Fruit fly (Drosophila melanogaster) whole organism, wandering third instar larva: ENCODE measurements around the gene Ir94d.

ENCODE experiments used
- Abd-B ChIP-seq: fragments of >200 bp; optimal IDR thresholded peaks from 2 replicates; lab custom pipeline; 2017; ENCODE audit warnings: missing biosample characterization, missing genetic modification characterization
- CG32264 ChIP-seq: fragments of 200-800 bp; sonication (Bioruptor generic); optimal IDR thresholded peaks from 2 replicates; lab custom pipeline; 2016; ENCODE audit warnings: missing biosample characterization, missing genetic modification characterization
- CG9705 ChIP-seq: fragments of 200-800 bp; sonication (Bioruptor generic); optimal IDR thresholded peaks from 2 replicates; lab custom pipeline; 2018; ENCODE audit warnings: missing biosample characterization, mild to moderate bottlenecking, missing genetic modification characterization
- CrebA ChIP-seq: fragments of 200-800 bp; sonication (Bioruptor generic); optimal IDR thresholded peaks from 2 replicates; lab custom pipeline; 2016; ENCODE audit warnings: missing biosample characterization, mild to moderate bottlenecking, missing genetic modification characterization, borderline replicate concordance
- Dif ChIP-seq: fragments of 200-275, 200-300 bp; sonication (Bioruptor generic); optimal IDR thresholded peaks from 2 replicates; lab custom pipeline; 2018; ENCODE audit warnings: missing biosample characterization, missing genetic modification characterization; ENCODE audit not compliant: partially characterized antibody
- GATAd ChIP-seq: sonication (Bioruptor generic); optimal IDR thresholded peaks from 2 replicates; lab custom pipeline; 2016; ENCODE audit warnings: missing biosample characterization, missing genetic modification characterization
- HLH106 ChIP-seq: fragments of 200-800 bp; optimal IDR thresholded peaks from 3 replicates; lab custom pipeline; 2019; ENCODE audit warnings: missing biosample characterization, mild to moderate bottlenecking, missing genetic modification characterization, moderate library complexity
- Hr78 ChIP-seq: fragments of >200 bp; optimal IDR thresholded peaks from 2 replicates; lab custom pipeline; 2017; ENCODE audit warnings: missing biosample characterization, missing genetic modification characterization
- Hr83 ChIP-seq: fragments of 200-300 bp; sonication (Bioruptor generic); optimal IDR thresholded peaks from 2 replicates; lab custom pipeline; 2016; ENCODE audit warnings: missing biosample characterization, mild to moderate bottlenecking, missing genetic modification characterization, moderate library complexity; ENCODE audit not compliant: poor library complexity, severe bottlenecking
- Jra ChIP-seq: sonication (Bioruptor generic); optimal IDR thresholded peaks from 2 replicates; lab custom pipeline; 2016; ENCODE audit warnings: missing biosample characterization, missing genetic modification characterization
- Mio ChIP-seq: sonication (Bioruptor generic); optimal IDR thresholded peaks from 2 replicates; lab custom pipeline; 2016; ENCODE audit warnings: missing biosample characterization, missing genetic modification characterization
- Myc ChIP-seq: fragments of >200 bp; optimal IDR thresholded peaks from 2 replicates; lab custom pipeline; 2017
- N ChIP-seq: fragments of >200 bp; optimal IDR thresholded peaks from 2 replicates; lab custom pipeline; 2018; ENCODE audit warnings: missing biosample characterization, missing external identifiers, missing genetic modification characterization
- Rel ChIP-seq, 2 experiments: fragments of 200-800 bp; sonication (Bioruptor generic) in 1 of 2; optimal IDR thresholded peaks; 2 replicates in 1 of 2; 3 replicates in 1 of 2; lab custom pipeline; 2016 to 2019; ENCODE audit warnings: mild to moderate bottlenecking in 2 of 2, missing biosample characterization in 2 of 2, missing genetic modification characterization in 2 of 2, moderate library complexity in 1 of 2
- Sp1 ChIP-seq: fragments of 200-800 bp; sonication (Bioruptor generic); optimal IDR thresholded peaks from 3 replicates; lab custom pipeline; 2019; ENCODE audit warnings: missing biosample characterization, mild to moderate bottlenecking, missing genetic modification characterization, moderate library complexity
- br ChIP-seq: fragments of 200-800 bp; sonication (Bioruptor generic); optimal IDR thresholded peaks from 2 replicates; lab custom pipeline; 2016; ENCODE audit warnings: missing biosample characterization, missing genetic modification characterization
- brk ChIP-seq: fragments of 200-800 bp; sonication (Bioruptor generic); optimal IDR thresholded peaks from 2 replicates; lab custom pipeline; 2016; ENCODE audit warnings: missing biosample characterization, mild to moderate bottlenecking, missing genetic modification characterization
- dl ChIP-seq, 2 experiments: fragments of 175-275, 200-275 bp in 1 of 2; fragments of 200-275 bp in 1 of 2; sonication (Bioruptor generic); optimal IDR thresholded peaks; lab custom pipeline; 2018; ENCODE audit warnings: mild to moderate bottlenecking in 2 of 2, missing biosample characterization in 2 of 2, missing genetic modification characterization in 2 of 2, moderate library complexity in 2 of 2; ENCODE audit not compliant: partially characterized antibody in 2 of 2, insufficient read depth in 1 of 2
- dsf ChIP-seq: sonication (Bioruptor generic); optimal IDR thresholded peaks from 2 replicates; lab custom pipeline; 2016; ENCODE audit warnings: missing biosample characterization, missing genetic modification characterization, borderline replicate concordance
- ey ChIP-seq: fragments of 200-800 bp; sonication (Bioruptor generic); optimal IDR thresholded peaks from 2 replicates; lab custom pipeline; 2016; ENCODE audit warnings: missing biosample characterization, missing genetic modification characterization
- foxo ChIP-seq, 2 experiments: fragments of 200-800 bp; sonication (Bioruptor generic); optimal IDR thresholded peaks; 2 replicates in 1 of 2; 3 replicates in 1 of 2; lab custom pipeline; 2016 to 2017; ENCODE audit warnings: missing biosample characterization in 2 of 2, missing genetic modification characterization in 2 of 2
- h ChIP-seq: fragments of 200-800 bp; sonication (Bioruptor generic); optimal IDR thresholded peaks from 3 replicates; lab custom pipeline; 2016; ENCODE audit warnings: missing biosample characterization, mild to moderate bottlenecking, missing genetic modification characterization
- lola ChIP-seq: fragments of >200 bp; optimal IDR thresholded peaks from 2 replicates; lab custom pipeline; 2017; ENCODE audit warnings: missing biosample characterization, missing genetic modification characterization
- rgr ChIP-seq: fragments of 200-800 bp; sonication (Bioruptor generic); optimal IDR thresholded peaks from 3 replicates; lab custom pipeline; 2016; ENCODE audit warnings: missing biosample characterization, mild to moderate bottlenecking, missing genetic modification characterization
- sage ChIP-seq: fragments of 200-800 bp; sonication (Bioruptor generic); optimal IDR thresholded peaks from 2 replicates; lab custom pipeline; 2016; ENCODE audit warnings: missing biosample characterization, mild to moderate bottlenecking, missing genetic modification characterization
- usp ChIP-seq: fragments of >200 bp; optimal IDR thresholded peaks from 2 replicates; lab custom pipeline; 2017; ENCODE audit warnings: missing biosample characterization, missing genetic modification characterization

The Ir94d gene

DNA sequence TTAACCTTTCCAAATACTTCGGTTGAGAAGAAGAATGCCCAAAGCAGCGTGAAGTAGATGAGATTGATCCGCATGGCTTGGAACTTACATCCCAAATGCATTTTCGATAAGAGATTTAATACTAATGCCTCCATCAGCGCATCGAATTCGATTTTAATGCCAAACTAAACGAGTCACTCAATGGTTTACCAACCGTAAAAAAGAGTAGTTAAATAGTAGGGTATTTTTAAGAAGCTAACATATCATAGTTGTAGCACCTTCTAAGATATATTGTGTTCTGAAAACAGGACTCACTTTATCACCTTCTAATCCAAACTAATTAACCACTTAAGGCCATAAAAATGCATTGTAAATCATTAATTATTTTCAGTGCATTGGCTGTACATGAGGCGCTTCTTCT lies 13.8 kb upstream of the Ir94d start, which contains the start of gene CG31515:
TSS of gene CG31515 (minus strand) at position 101 of the 400 bp plus-strand sequence.
- TF ChIP-seq h (GFP tag; lab: Kevin White, UChicago) (no peak), ey (GFP tag; lab: Kevin White, UChicago) (no peak), Mio (GFP tag; lab: Kevin White, UChicago) (no peak), CG9705 (GFP tag; lab: Kevin White, UChicago) (no peak)

DNA sequence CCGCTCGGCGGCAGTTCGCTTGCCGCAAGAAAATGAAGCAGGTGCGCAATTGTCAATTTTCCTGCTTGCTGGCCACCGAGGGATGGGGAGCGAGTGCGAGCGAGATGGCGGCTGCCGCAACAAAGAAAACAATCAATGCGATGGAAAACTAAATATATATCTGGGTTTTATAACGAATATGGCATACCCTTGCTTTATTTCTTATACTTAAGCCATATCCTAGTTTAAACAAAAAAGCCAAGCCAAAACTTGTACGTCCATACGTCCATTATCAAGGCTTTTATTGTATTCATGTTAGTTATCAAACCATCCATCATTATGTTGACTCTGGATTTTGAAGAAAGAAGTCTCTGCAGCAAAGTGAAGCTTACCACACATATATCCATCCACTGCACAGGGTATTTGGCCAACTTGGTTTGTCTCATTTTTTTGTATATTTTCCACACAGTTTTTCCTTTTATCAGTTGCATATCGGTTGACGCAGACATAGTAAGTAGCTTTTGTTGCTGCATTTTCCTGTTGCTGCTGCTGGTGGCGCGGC lies 11.8 kb upstream of the Ir94d start:
- no peak for TF ChIP-seq dl (GFP tag; optimal IDR thresholded peaks at IDR 0.05; lab: Kevin White, UChicago; ENCODE audit: insufficient read depth in 1 of 2, partially characterized antibody in 2 of 2)

DNA sequence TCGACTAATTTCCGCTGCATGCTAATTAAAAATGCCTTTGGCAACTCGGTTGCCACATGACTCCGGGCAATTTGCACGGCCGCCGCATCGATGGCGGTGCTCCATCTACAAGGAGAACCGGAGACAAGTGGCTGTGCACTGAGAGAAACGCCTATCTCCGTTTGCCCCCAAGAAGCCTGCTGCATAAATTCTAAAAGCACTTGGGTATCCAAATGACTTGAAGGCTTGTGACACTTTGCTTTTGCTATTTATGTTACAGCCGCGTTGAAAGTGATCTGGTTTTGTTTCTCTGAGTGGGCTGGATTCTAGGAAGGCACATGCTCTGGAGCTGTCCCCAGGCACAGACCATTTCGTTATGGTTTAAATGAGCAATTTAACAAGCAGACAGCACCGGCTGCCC lies 10.4 kb upstream of the Ir94d start:
- no peak for TF ChIP-seq Dif (GFP tag; lab: Kevin White, UChicago)
- no peak for TF ChIP-seq Rel (GFP tag; optimal IDR thresholded peaks at IDR 0.05; lab: Kevin White, UChicago)
- TF ChIP-seq Rel (tag; optimal IDR thresholded peaks at IDR 0.05; lab: Kevin White, UChicago) = no peak
- no peak for TF ChIP-seq ey (GFP tag; lab: Kevin White, UChicago)
- TF ChIP-seq foxo (GFP tag; optimal IDR thresholded peaks at IDR 0.05; lab: Kevin White, UChicago) = no peak
- TF ChIP-seq Hr83 = no peak

DNA sequence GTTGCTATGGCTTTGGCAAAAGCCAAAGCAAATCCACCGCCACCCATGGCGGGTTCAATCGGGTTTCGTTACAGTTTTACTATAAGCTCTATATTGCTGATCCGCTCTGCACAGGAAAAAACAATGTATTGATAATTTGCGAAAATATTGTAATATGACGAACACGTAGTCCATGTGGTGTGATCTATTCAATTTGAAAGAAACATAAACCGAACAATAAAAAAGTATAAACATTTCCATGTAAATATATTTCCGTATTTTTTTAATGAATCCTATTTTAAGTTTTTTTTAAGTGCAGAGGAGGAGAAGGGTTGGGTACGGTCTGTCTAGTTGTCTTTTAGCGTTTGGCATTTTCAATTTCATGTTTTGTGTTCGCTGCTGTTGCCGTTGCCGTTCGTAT lies 9.1 kb upstream of the Ir94d start:
- TF ChIP-seq Dif (GFP tag; lab: Kevin White, UChicago) (no peak), lola (GFP tag; lab: Kevin White, UChicago) (no peak), Abd-B (GFP tag; lab: Kevin White, UChicago) (no peak), brk (GFP tag; lab: Kevin White, UChicago) (no peak), Hr78 (no peak), Hr83 (no peak), CG32264 (GFP tag; lab: Kevin White, UChicago) (no peak), CG9705 (GFP tag; lab: Kevin White, UChicago) (no peak), N (GFP tag; lab: Kevin White, UChicago) (no peak), Sp1 (GFP tag; lab: Kevin White, UChicago) (no peak), br (GFP tag; lab: Kevin White, UChicago) (no peak), ey (GFP tag; lab: Kevin White, UChicago) (no peak), dl (GFP tag; optimal IDR thresholded peaks at IDR 0.05; lab: Kevin White, UChicago; ENCODE audit: insufficient read depth in 1 of 2, partially characterized antibody in 2 of 2) (no peak)

DNA sequence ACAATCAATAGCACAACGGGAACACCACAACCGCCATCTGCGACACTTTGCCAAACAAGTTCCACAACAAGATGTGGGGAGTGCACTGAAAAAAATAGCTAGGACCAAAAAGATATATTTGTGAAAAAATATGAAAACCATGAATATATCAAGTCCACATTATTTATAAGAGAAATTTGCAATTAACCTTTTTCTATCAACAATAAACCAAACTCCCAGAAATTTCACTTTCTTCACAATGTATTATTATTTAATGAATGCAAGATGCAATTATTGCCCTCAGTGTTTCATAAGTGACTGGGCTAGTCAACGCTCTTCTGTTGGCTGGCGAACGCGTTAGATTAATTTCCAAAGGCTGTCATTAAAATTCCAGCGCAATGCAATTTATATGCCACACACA lies 6.9 kb upstream of the Ir94d start:
- TF ChIP-seq dl (GFP tag; optimal IDR thresholded peaks at IDR 0.05; lab: Kevin White, UChicago; ENCODE audit: insufficient read depth in 1 of 2, partially characterized antibody in 2 of 2) (no peak), Myc (lab: Kevin White, UChicago) (no peak), GATAd (GFP tag; lab: Kevin White, UChicago) (no peak), lola (GFP tag; lab: Kevin White, UChicago) (no peak), Jra (GFP tag; lab: Kevin White, UChicago) (no peak), brk (GFP tag; lab: Kevin White, UChicago) (no peak), sage (GFP tag; lab: Kevin White, UChicago) (no peak)

DNA sequence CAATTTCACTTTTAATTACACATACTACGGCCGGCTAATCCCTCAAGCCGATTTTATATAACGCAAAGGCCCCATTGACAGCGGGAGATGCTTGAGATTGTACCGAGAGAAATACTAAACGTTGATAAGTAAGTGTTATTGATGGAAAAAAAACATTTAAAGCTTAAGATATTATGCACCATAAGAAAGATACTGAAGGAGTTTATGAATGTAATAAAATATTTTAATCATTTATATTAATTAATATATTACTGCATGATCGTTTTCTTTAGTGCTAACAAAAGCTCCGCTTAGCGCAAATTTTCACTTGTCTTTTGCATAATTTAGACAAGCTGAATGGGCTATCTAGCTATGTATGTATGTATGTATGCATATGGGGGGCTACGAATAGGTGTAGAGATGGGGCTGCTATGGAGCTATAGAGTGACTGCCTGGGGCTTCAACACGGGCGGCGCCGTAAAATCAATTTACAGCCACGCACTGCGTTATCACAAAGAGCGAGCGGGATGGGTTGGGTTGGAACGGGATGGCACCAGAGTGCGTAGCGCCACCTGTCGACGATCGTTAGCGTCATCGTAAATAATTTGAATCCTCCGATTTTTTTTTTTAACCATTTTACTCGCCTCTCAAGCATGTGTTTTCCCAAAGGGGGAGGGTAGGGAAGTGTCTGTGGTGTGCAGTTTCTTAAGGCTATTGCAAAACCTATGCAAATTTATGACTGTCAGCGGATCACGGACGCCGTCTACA lies 5.9 kb upstream of the Ir94d start:
- TF ChIP-seq CrebA (GFP tag; lab: Kevin White, UChicago) = no peak
- TF ChIP-seq Sp1 (GFP tag; lab: Kevin White, UChicago) = no peak
- TF ChIP-seq Jra (GFP tag; lab: Kevin White, UChicago) = no peak
- no peak for TF ChIP-seq dsf
- TF ChIP-seq Hr83 = no peak
- TF ChIP-seq rgr (GFP tag; lab: Kevin White, UChicago) = no peak
- no peak for TF ChIP-seq brk (GFP tag; lab: Kevin White, UChicago)
- TF ChIP-seq CG32264 (GFP tag; lab: Kevin White, UChicago) = no peak
- TF ChIP-seq Mio (GFP tag; lab: Kevin White, UChicago) = no peak
- TF ChIP-seq GATAd (GFP tag; lab: Kevin White, UChicago) = no peak
- no peak for TF ChIP-seq usp
- no peak for TF ChIP-seq Abd-B (GFP tag; lab: Kevin White, UChicago)
- TF ChIP-seq foxo (GFP tag; optimal IDR thresholded peaks at IDR 0.05; lab: Kevin White, UChicago) = no peak
- TF ChIP-seq Myc (lab: Kevin White, UChicago) = no peak
- no peak for TF ChIP-seq dl (GFP tag; optimal IDR thresholded peaks at IDR 0.05; lab: Kevin White, UChicago; ENCODE audit: insufficient read depth in 1 of 2, partially characterized antibody in 2 of 2)
- no peak for TF ChIP-seq h (GFP tag; lab: Kevin White, UChicago)
- no peak for TF ChIP-seq HLH106
